Fruit fly (Drosophila melanogaster): Measurements from ENCODE around the gene CG4815.
A peak's percentile ranks its signal among the peaks of the same experiment; 100 is the strongest.

The CG4815 gene

dm6 chr3R:27988189-27988588, 2.4 kb downstream of the CG4815 start, which contains the start of gene betaTub97EF (continued):
- TF ChIP-seq CG1832 (GFP tag; optimal IDR thresholded peaks at IDR 0.05) (no peak), Gug (GFP tag; IDR thresholded peaks at IDR 0.05) (peak; percentile 20; the same call in 1 of the 4 replicates), CG4404 (GFP tag; IDR thresholded peaks at IDR 0.05) (no peak), H15 (GFP tag; IDR thresholded peaks at IDR 0.05) (no peak), sr (GFP tag; IDR thresholded peaks at IDR 0.05) (no peak), salm (tag; optimal IDR thresholded peaks at IDR 0.05) (no peak), pnt (GFP tag; optimal IDR thresholded peaks at IDR 0.05) (no peak), onecut (GFP tag; IDR thresholded peaks at IDR 0.05) (no peak), Sin3A (optimal IDR thresholded peaks at IDR 0.05) (no peak), caup (GFP tag; optimal IDR thresholded peaks at IDR 0.05; ENCODE audit: severe bottlenecking) (no peak), CG6854 (GFP tag; optimal IDR thresholded peaks at IDR 0.05) (no peak), lbe (GFP tag; optimal IDR thresholded peaks at IDR 0.05) (no peak), CG12659 (GFP tag; optimal IDR thresholded peaks at IDR 0.05) (no peak), gt (GFP tag; IDR thresholded peaks at IDR 0.05) (no peak), fu2 (GFP tag; optimal IDR thresholded peaks at IDR 0.05) (no peak), dpn (GFP tag; optimal IDR thresholded peaks at IDR 0.05) (no peak), tin (GFP tag; optimal IDR thresholded peaks at IDR 0.05) (no peak), PHDP (tag; optimal IDR thresholded peaks at IDR 0.05) (no peak), zfh1 (GFP tag; IDR thresholded peaks at IDR 0.05) (0 out of 3 replicates have a peak, but pooled peaks have one; percentile 15), CG6683 (GFP tag; optimal IDR thresholded peaks at IDR 0.05) (no peak), cwo (GFP tag; optimal IDR thresholded peaks at IDR 0.05) (no peak), CG4707 (GFP tag; optimal IDR thresholded peaks at IDR 0.05) (peak; percentile 9), insv (GFP tag; optimal IDR thresholded peaks at IDR 0.05) (no peak), jumu (GFP tag; optimal IDR thresholded peaks at IDR 0.05) (no peak), CG18011 (GFP tag; optimal IDR thresholded peaks at IDR 0.05) (no peak), CG9727 (GFP tag; optimal IDR thresholded peaks at IDR 0.05) (no peak), dimm (GFP tag; IDR thresholded peaks at IDR 0.05) (no peak), CG8089 (GFP tag; optimal IDR thresholded peaks at IDR 0.05) (no peak), CG13287 (GFP tag; IDR thresholded peaks at IDR 0.05; ENCODE audit: partially characterized antibody) (no peak; the same call in 1 of the 2 replicates), CG14710 (tag; optimal IDR thresholded peaks at IDR 0.05) (no peak), CG12299 (tag; optimal IDR thresholded peaks at IDR 0.05) (no peak), Trl (optimal IDR thresholded peaks at IDR 0.05) (no peak), Trl (GFP tag; optimal IDR thresholded peaks at IDR 0.05) (no peak), CG3847 (GFP tag; IDR thresholded peaks at IDR 0.05) (peak; percentile 46), Neu2 (GFP tag; optimal IDR thresholded peaks at IDR 0.05; ENCODE audit: borderline replicate concordance) (no peak), CG3838 (GFP tag; optimal IDR thresholded peaks at IDR 0.05) (no peak), CG1602 (GFP tag; optimal IDR thresholded peaks at IDR 0.05) (no peak), Dfd (GFP tag; optimal IDR thresholded peaks at IDR 0.05) (no peak), chinmo (GFP tag; IDR thresholded peaks at IDR 0.05; ENCODE audit: partially characterized antibody) (peak; percentile 68; the same call in 1 of the 4 replicates), ken (GFP tag; IDR thresholded peaks at IDR 0.05) (0 out of 3 replicates have a peak, but pooled peaks have one; percentile 42), CG11247 (GFP tag; IDR thresholded peaks at IDR 0.05) (0 out of 2 replicates have a peak, but pooled peaks have one; percentile 25), inv (GFP tag; IDR thresholded peaks at IDR 0.05; ENCODE audit: partially characterized antibody) (no peak), Dp (GFP tag; optimal IDR thresholded peaks at IDR 0.05) (no peak), Fer2 (tag; optimal IDR thresholded peaks at IDR 0.05) (no peak), ap (GFP tag; IDR thresholded peaks at IDR 0.05) (no peak), CG9876 (GFP tag; optimal IDR thresholded peaks at IDR 0.05) (no peak), CG11723 (GFP tag; optimal IDR thresholded peaks at IDR 0.05) (no peak), pan (optimal IDR thresholded peaks at IDR 0.05) (no peak), pan (GFP tag; optimal IDR thresholded peaks at IDR 0.05 in 1 of 2, IDR thresholded peaks at IDR 0.05 in 1 of 2) (peak in 1 of 2 experiments; percentile 24), CG13775 (GFP tag; optimal IDR thresholded peaks at IDR 0.05) (no peak), CG6254 (GFP tag; optimal IDR thresholded peaks at IDR 0.05) (no peak), CG32532 (GFP tag; IDR thresholded peaks at IDR 0.05) (peak; percentile 35; the same call in 1 of the 2 replicates)
